Worm (Caenorhabditis elegans): ENCODE data around the gene C16C8.16.

The C16C8.16 gene

ce11 chrII:3445285-3445806 is at the start of gene C16C8.16, which contains the start of gene C16C8.5:
C16C8.16 (plus strand) TSS chrII:3445756.
C16C8.5 (minus strand) TSS chrII:3445385.
- no peak for TF ChIP-seq sea-2 (GFP tag; optimal IDR thresholded peaks at IDR 0.05)
- no peak for TF ChIP-seq pqm-1 (tag; optimal IDR thresholded peaks at IDR 0.05)
- no peak for TF ChIP-seq skn-1 (tag; optimal IDR thresholded peaks at IDR 0.05)
- TF ChIP-seq daf-12 (tag; optimal IDR thresholded peaks at IDR 0.05), result no peak
- TF ChIP-seq mml-1 (tag; optimal IDR thresholded peaks at IDR 0.05), result no peak
- TF ChIP-seq nhr-237 (tag; optimal IDR thresholded peaks at IDR 0.05), result no peak
- no peak for TF ChIP-seq fkh-10 (GFP tag; optimal IDR thresholded peaks at IDR 0.05)
- TF ChIP-seq ceh-28 (tag; optimal IDR thresholded peaks at IDR 0.05), result no peak
- no peak for TF ChIP-seq nhr-43 (tag; optimal IDR thresholded peaks at IDR 0.05; ENCODE audit: poor library complexity, severe bottlenecking)
- TF ChIP-seq nfya-1 (tag; optimal IDR thresholded peaks at IDR 0.05; ENCODE audit: insufficient read depth), result no peak
- TF ChIP-seq snpc-4 (tag; optimal IDR thresholded peaks at IDR 0.05), result no peak
- no peak for TF ChIP-seq ZK546.5 (tag; optimal IDR thresholded peaks at IDR 0.05)
- no peak for TF ChIP-seq ceh-9 (tag; optimal IDR thresholded peaks at IDR 0.05)
- TF ChIP-seq lsy-12 (tag; optimal IDR thresholded peaks at IDR 0.05), result no peak

DNA sequence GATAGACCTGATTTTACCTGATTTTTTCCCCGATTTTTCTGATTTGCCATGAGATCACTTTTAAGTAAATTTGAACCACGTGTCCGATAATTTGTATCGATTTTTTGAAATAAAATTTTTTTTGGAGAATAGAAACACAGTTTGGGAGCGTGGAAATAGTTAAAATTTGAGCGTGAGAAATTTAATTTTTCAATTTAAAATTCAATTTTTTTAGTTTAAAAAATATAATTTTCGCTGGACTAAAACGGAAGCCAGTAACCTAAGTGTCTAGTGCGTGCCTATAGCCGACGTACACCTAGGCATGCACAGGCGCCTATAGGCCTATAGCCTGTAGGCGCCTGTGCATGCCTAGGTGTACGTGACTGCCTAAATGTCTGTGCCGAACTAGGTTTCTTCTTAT is 46.3 kb upstream of the C16C8.16 start, which contains the start of gene nep-9:
Gene nep-9 (minus strand): TSS at position 101 of the 400 bp plus-strand sequence.
- TF ChIP-seq unc-62 (GFP tag; optimal IDR thresholded peaks at IDR 0.05) (no peak), ceh-9 (tag; optimal IDR thresholded peaks at IDR 0.05) (no peak), eor-1 (tag; optimal IDR thresholded peaks at IDR 0.05) (no peak), ZK546.5 (tag; optimal IDR thresholded peaks at IDR 0.05) (no peak), ceh-16 (tag; optimal IDR thresholded peaks at IDR 0.05) (no peak), elt-2 (tag; optimal IDR thresholded peaks at IDR 0.05) (no peak), ztf-11 (tag; optimal IDR thresholded peaks at IDR 0.05) (no peak), aly-2 (tag; optimal IDR thresholded peaks at IDR 0.05) (no peak), ceh-82 (tag; optimal IDR thresholded peaks at IDR 0.05) (no peak), skn-1 (tag; optimal IDR thresholded peaks at IDR 0.05) (no peak), mdl-1 (tag; optimal IDR thresholded peaks at IDR 0.05) (no peak), daf-12 (tag; optimal IDR thresholded peaks at IDR 0.05) (no peak), nhr-23 (tag; optimal IDR thresholded peaks at IDR 0.05) (no peak), hmg-11 (tag; optimal IDR thresholded peaks at IDR 0.05) (no peak), ama-1 (optimal IDR thresholded peaks at IDR 0.05) (no peak), nhr-25 (tag; optimal IDR thresholded peaks at IDR 0.05) (no peak), pha-4 (tag; optimal IDR thresholded peaks at IDR 0.05) (no peak), sea-2 (GFP tag; optimal IDR thresholded peaks at IDR 0.05) (no peak), elt-3 (tag; optimal IDR thresholded peaks at IDR 0.05) (no peak)

- no peak for TF ChIP-seq ceh-9 (tag; optimal IDR thresholded peaks at IDR 0.05)
- no peak for TF ChIP-seq daf-12 (tag; optimal IDR thresholded peaks at IDR 0.05)
- TF ChIP-seq elt-3 (tag; optimal IDR thresholded peaks at IDR 0.05), result no peak
- no peak for TF ChIP-seq pha-4 (tag; optimal IDR thresholded peaks at IDR 0.05)
- no peak for TF ChIP-seq fos-1 (tag; optimal IDR thresholded peaks at IDR 0.05)
- no peak for TF ChIP-seq unc-62 (GFP tag; optimal IDR thresholded peaks at IDR 0.05)
- TF ChIP-seq nhr-76 (tag; optimal IDR thresholded peaks at IDR 0.05), result no peak
- TF ChIP-seq elt-2 (tag; optimal IDR thresholded peaks at IDR 0.05), result no peak
Observed at ce11 chrII:3402854-3403253, 42.7 kb upstream of the C16C8.16 start, which contains the start of gene nep-10. nep-10 (minus strand) TSS chrII:3402954.

DNA sequence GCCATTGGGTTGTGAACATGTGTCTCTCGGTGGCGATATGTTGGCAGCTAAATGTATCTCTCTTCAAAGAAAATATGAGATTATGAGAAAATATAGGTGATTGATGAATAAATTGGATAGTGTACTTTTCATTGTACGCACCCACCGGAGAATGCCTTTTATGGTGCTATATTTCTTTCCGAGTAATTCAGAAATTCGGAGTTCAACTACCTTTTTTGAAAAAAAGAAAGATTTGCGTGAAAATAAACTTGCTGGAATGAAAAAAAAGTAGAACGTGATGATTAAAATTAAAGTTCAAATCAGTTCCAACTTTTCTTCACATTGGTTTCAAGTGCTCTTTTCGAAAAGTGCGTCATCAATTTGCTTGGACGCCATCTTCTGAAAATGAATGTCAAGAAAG is 42.0 kb upstream of the C16C8.16 start, which contains the start of gene nep-8:
Gene nep-8 (plus strand): TSS at position 301 of the 400 bp plus-strand sequence.
- TF ChIP-seq sea-2 (GFP tag; optimal IDR thresholded peaks at IDR 0.05), result no peak
- TF ChIP-seq ceh-28 (tag; optimal IDR thresholded peaks at IDR 0.05), result no peak
- TF ChIP-seq daf-12 (tag; optimal IDR thresholded peaks at IDR 0.05), result no peak

- TF ChIP-seq mml-1 (tag; optimal IDR thresholded peaks at IDR 0.05) (no peak), fkh-2 (tag; optimal IDR thresholded peaks at IDR 0.05) (no peak), ama-1 (optimal IDR thresholded peaks at IDR 0.05) (no peak), ceh-28 (tag; optimal IDR thresholded peaks at IDR 0.05) (no peak), sea-2 (GFP tag; optimal IDR thresholded peaks at IDR 0.05) (no peak), nhr-77 (tag; optimal IDR thresholded peaks at IDR 0.05) (no peak), nfya-1 (tag; optimal IDR thresholded peaks at IDR 0.05; ENCODE audit: insufficient read depth) (no peak), fkh-10 (GFP tag; optimal IDR thresholded peaks at IDR 0.05) (no peak), mdl-1 (tag; optimal IDR thresholded peaks at IDR 0.05) (no peak), nhr-28 (tag; optimal IDR thresholded peaks at IDR 0.05) (no peak), ceh-9 (tag; optimal IDR thresholded peaks at IDR 0.05) (no peak), hmg-11 (tag; optimal IDR thresholded peaks at IDR 0.05) (no peak), pqm-1 (tag; optimal IDR thresholded peaks at IDR 0.05) (no peak), daf-12 (tag; optimal IDR thresholded peaks at IDR 0.05) (no peak), ceh-82 (tag; optimal IDR thresholded peaks at IDR 0.05) (no peak), zag-1 (tag; optimal IDR thresholded peaks at IDR 0.05) (no peak), nhr-23 (tag; optimal IDR thresholded peaks at IDR 0.05) (no peak), nhr-11 (tag; optimal IDR thresholded peaks at IDR 0.05) (no peak), aly-2 (tag; optimal IDR thresholded peaks at IDR 0.05) (no peak), egl-27 (tag; optimal IDR thresholded peaks at IDR 0.05) (no peak)
Observed at ce11 chrII:3414383-3414910, 31.1 kb upstream of the C16C8.16 start, which contains the start of the genes F18A12.7 and F18A12.2. F18A12.7 (minus strand) TSS chrII:3414483. F18A12.2 (plus strand) TSS chrII:3414860.
